Fruit fly (Drosophila melanogaster): Measurements from ENCODE around the gene CG46509.
"Not testable (repeated sequence)": the region's sequence is repeated elsewhere in the genome, so short reads cannot be mapped to it uniquely, and the experiment has no call there.

Gene CG46509

DNA sequence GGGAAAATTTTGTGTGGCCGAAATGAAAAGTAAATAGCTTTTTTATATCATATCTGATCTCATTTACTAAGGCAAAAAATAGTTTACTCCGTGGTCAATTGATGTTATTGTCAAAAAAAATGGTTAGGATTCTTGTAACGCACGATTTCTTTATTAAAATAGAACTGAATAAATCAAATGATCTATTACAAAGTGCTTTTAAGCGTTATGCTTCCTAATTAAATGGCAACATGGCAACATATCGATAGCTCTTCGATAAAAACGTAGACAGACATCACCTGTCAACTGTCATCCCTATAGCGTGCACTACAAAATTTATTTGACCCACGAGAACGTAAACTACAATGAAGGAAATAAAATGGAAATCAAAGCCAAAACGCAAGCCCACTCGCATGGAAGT lies at the start of gene CG46509:
CG46509 (plus strand) TSS at position 301 of the 400 bp plus-strand sequence.
- TF ChIP-seq CG17801 (GFP tag; optimal IDR thresholded peaks at IDR 0.05; ENCODE audit: partially characterized antibody), result not testable (repeated sequence)

- TF ChIP-seq CG17801 (GFP tag; optimal IDR thresholded peaks at IDR 0.05; ENCODE audit: partially characterized antibody), result not testable (repeated sequence)
These were observed 29.7 kb upstream of the CG46509 start, which contains the start of gene CG40813 for dm6 chrX:22142758-22143157. Gene CG40813 (plus strand): TSS chrX:22143058.

dm6 chrX:22147489-22147888 lies 25.0 kb upstream of the CG46509 start, which contains the start of gene CG46504:
Gene CG46504 (plus strand): TSS chrX:22147789.
- not testable (repeated sequence) for TF ChIP-seq CG17801 (GFP tag; optimal IDR thresholded peaks at IDR 0.05; ENCODE audit: partially characterized antibody)

- not testable (repeated sequence) for TF ChIP-seq CG17801 (GFP tag; optimal IDR thresholded peaks at IDR 0.05; ENCODE audit: partially characterized antibody)
These were observed 19.9 kb upstream of the CG46509 start, which contains the start of gene CG46505 for dm6 chrX:22152542-22152941. Gene CG46505 (plus strand): TSS chrX:22152842.

DNA sequence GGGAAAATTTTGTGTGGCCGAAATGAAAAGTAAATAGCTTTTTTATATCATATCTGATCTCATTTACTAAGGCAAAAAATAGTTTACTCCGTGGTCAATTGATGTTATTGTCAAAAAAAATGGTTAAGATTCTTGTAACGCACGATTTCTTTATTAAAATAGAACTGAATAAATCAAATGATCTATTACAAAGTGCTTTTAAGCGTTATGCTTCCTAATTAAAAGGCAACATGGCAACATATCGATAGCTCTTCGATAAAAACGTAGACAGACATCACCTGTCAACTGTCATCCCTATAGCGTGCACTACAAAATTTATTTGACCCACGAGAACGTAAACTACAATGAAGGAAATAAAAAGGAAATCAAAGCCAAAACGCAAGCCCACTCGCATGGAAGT lies 14.9 kb upstream of the CG46509 start, which contains the start of gene CG46506:
CG46506 (plus strand) TSS at position 301 of the 400 bp plus-strand sequence.
- not testable (repeated sequence) for TF ChIP-seq CG17801 (GFP tag; optimal IDR thresholded peaks at IDR 0.05; ENCODE audit: partially characterized antibody)

dm6 chrX:22162623-22163022 lies 9.8 kb upstream of the CG46509 start, which contains the start of gene CG46507:
Gene CG46507 (plus strand): TSS chrX:22162923.
- not testable (repeated sequence) for TF ChIP-seq CG17801 (GFP tag; optimal IDR thresholded peaks at IDR 0.05; ENCODE audit: partially characterized antibody)

- not testable (repeated sequence) for TF ChIP-seq CG17801 (GFP tag; optimal IDR thresholded peaks at IDR 0.05; ENCODE audit: partially characterized antibody)
These were observed 5.1 kb upstream of the CG46509 start, which contains the start of gene CG46508 for dm6 chrX:22167355-22167754. Gene CG46508 (plus strand): TSS chrX:22167655.

DNA sequence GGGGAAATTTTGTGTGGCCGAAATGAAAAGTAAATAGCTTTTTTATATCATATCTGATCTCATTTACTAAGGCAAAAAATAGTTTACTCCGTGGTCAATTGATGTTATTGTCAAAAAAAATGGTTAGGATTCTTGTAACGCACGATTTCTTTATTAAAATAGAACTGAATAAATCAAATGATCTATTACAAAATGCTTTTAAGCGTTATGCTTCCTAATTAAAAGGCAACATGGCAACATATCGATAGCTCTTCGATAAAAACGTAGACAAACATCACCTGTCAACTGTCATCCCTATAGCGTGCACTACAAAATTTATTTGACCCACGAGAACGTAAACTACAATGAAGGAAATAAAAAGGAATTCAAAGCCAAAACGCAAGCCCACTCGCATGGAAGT lies 4.8 kb downstream of the CG46509 start, which contains the start of gene CG46510:
CG46510 (plus strand) TSS at position 301 of the 400 bp plus-strand sequence.
- not testable (repeated sequence) for TF ChIP-seq CG17801 (GFP tag; optimal IDR thresholded peaks at IDR 0.05; ENCODE audit: partially characterized antibody)

DNA sequence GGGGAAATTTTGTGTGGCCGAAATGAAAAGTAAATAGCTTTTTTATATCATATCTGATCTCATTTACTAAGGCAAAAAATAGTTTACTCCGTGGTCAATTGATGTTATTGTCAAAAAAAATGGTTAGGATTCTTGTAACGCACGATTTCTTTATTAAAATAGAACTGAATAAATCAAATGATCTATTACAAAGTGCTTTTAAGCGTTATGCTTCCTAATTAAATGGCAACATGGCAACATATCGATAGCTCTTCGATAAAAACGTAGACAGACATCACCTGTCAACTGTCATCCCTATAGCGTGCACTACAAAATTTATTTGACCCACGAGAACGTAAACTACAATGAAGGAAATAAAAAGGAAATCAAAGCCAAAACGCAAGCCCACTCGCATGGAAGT lies 9.8 kb downstream of the CG46509 start, which contains the start of gene CG46511:
CG46511 (plus strand) TSS at position 301 of the 400 bp plus-strand sequence.
- TF ChIP-seq CG17801 (GFP tag; optimal IDR thresholded peaks at IDR 0.05; ENCODE audit: partially characterized antibody), result not testable (repeated sequence)

DNA sequence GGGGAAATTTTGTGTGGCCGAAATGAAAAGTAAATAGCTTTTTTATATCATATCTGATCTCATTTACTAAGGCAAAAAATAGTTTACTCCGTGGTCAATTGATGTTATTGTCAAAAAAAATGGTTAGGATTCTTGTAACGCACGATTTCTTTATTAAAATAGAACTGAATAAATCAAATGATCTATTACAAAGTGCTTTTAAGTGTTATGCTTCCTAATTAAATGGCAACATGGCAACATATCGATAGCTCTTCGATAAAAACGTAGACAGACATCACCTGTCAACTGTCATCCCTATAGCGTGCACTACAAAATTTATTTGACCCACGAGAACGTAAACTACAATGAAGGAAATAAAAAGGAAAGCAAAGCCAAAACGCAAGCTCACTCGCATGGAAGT lies 14.6 kb downstream of the CG46509 start, which contains the start of gene CG46512:
CG46512 (plus strand) TSS at position 301 of the 400 bp plus-strand sequence.
- not testable (repeated sequence) for TF ChIP-seq CG17801 (GFP tag; optimal IDR thresholded peaks at IDR 0.05; ENCODE audit: partially characterized antibody)

DNA sequence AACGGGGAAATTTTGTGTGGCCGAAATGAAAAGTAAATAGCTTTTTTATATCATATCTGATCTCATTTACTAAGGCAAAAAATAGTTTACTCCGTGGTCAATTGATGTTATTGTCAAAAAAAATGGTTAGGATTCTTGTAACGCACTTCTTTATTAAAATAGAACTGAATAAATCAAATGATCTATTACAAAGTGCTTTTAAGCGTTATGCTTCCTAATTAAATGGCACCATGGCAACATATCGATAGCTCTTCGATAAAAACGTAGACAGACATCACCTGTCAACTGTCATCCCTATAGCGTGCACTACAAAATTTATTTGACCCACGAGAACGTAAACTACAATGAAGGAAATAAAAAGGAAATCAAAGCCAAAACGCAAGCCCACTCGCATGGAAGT lies 19.5 kb downstream of the CG46509 start, which contains the start of gene CG46513:
CG46513 (plus strand) TSS at position 301 of the 400 bp plus-strand sequence.
- not testable (repeated sequence) for TF ChIP-seq CG17801 (GFP tag; optimal IDR thresholded peaks at IDR 0.05; ENCODE audit: partially characterized antibody)

dm6 chrX:22196874-22197273 lies 24.4 kb downstream of the CG46509 start, which contains the start of gene CG46514:
Gene CG46514 (plus strand): TSS chrX:22197174.
- TF ChIP-seq CG17801 (GFP tag; optimal IDR thresholded peaks at IDR 0.05; ENCODE audit: partially characterized antibody), result not testable (repeated sequence)

dm6 chrX:22201883-22202282 lies 29.4 kb downstream of the CG46509 start, which contains the start of gene CG46515:
Gene CG46515 (plus strand): TSS chrX:22202183.
- TF ChIP-seq CG17801 (GFP tag; optimal IDR thresholded peaks at IDR 0.05; ENCODE audit: partially characterized antibody), result not testable (repeated sequence)

dm6 chrX:22212028-22212427 lies 39.6 kb downstream of the CG46509 start, which contains the start of gene CG46516:
Gene CG46516 (plus strand): TSS chrX:22212328.
- TF ChIP-seq CG17801 (GFP tag; optimal IDR thresholded peaks at IDR 0.05; ENCODE audit: partially characterized antibody), result not testable (repeated sequence)

dm6 chrX:22217079-22217478 lies 44.6 kb downstream of the CG46509 start, which contains the start of gene CG46517:
Gene CG46517 (plus strand): TSS chrX:22217379.
- TF ChIP-seq CG17801 (GFP tag; optimal IDR thresholded peaks at IDR 0.05; ENCODE audit: partially characterized antibody), result not testable (repeated sequence)
